Fruit fly (Drosophila melanogaster): ENCODE results near the gene Cog7.
"Not testable (repeated sequence)": the region's sequence is repeated elsewhere in the genome, so short reads cannot be mapped to it uniquely, and the experiment has no call there.

Gene Cog7

DNA sequence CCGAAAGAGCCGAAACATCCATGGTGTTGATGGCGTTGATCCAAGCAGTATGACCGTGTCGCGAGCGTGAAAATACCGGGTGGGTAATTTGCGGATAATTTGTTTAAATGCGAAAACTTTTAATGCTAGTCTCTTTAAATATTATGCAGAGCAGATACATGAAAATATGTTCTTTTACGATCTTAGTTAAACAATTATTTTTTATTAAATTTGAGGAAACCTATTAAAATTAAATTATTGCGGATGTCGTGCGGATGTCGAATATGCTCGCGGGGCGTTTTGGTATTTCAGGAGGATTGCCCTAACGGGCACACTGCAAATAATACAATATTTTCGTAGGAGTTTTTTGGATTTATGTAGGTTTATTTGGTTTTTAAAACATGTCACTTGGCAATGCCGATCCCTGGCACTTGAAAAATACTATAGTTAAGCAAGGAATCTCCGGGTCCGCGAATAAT is at the start of gene Cog7, which contains the start of the genes CG42557 and CG42558:
Gene Cog7, minus strand, starts transcription at position 51 of the 458 bp plus-strand sequence.
Gene CG42557, plus strand, starts transcription at position 281 of the 458 bp plus-strand sequence.
Gene CG42558, plus strand, starts transcription at position 281 of the 458 bp plus-strand sequence.
- TF ChIP-seq CG8478 (optimal IDR thresholded peaks at IDR 0.05) (no peak), CTCF (optimal IDR thresholded peaks at IDR 0.05) (no peak)

dm6 chr3R:29982027-29982426 is 49.2 kb upstream of the Cog7 start:
- TF ChIP-seq CG8478 (optimal IDR thresholded peaks at IDR 0.05): no peak
- no peak for TF ChIP-seq CTCF (optimal IDR thresholded peaks at IDR 0.05)

DNA sequence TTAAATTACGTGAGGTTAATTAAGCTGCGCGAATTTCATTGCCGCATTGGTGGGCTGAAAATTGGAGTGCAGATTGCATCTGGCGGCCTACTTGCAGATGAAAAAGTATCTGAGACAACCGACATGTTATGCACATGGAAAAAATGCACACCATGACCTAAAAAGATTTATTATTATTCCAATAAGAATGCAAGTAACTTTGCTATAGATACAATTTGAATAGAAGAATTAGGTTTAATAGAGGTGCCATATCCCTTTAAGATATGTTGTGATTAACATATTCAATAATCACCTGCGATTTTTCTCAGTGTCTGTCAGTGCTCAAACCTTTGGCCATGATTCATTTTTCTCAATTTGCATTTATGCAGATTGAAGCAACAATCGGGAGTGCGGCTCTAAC is 48.6 kb upstream of the Cog7 start:
- no peak for TF ChIP-seq CG8478 (optimal IDR thresholded peaks at IDR 0.05)
- TF ChIP-seq CTCF (optimal IDR thresholded peaks at IDR 0.05): no peak

DNA sequence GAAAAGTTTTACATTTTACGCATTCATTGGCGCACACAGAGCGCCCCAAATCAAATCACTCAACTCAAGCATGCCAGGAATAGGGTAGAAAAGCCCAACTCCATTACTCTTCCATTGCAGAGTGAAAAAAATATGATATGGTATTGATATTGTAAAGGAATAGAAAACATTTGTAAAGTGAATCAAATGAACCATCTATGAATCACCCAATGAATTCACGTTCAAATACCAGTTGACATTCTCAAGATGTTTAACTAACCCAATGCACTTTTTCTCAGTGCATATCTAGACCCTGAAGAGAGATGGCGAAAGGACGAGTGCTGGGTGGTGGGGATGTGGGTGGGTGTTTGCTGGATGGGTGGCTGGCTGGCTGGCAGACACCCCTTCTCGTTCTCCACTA is 45.7 kb upstream of the Cog7 start:
- TF ChIP-seq CTCF (optimal IDR thresholded peaks at IDR 0.05) (no peak), CG8478 (optimal IDR thresholded peaks at IDR 0.05) (no peak)

dm6 chr3R:29969347-29969746 is 36.5 kb upstream of the Cog7 start, which contains the start of gene TkR99D:
Gene TkR99D, minus strand, starts transcription at chr3R:29969447.
- TF ChIP-seq CG8478 (optimal IDR thresholded peaks at IDR 0.05) (no peak), CTCF (optimal IDR thresholded peaks at IDR 0.05) (no peak)

DNA sequence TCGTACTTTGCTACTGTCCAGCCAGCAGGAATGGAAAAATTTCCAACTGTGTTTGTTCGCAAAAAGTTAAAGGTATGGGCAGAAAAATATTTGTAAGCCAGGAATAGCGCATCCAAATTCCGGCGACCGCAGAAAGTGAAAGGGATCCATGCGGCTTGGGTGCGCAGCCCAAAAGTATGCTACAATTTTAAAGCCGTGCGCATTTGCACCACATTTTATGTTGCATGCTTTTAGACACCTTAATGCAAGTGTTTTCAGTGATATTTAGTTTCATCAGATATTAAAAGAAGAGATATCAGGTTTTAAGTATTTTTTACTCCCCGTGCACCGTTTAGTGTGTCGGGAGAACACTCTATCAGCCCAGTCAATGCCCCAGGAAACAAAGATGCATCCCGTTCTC is 30.2 kb upstream of the Cog7 start:
- no peak for TF ChIP-seq CTCF (optimal IDR thresholded peaks at IDR 0.05)
- no peak for TF ChIP-seq CG8478 (optimal IDR thresholded peaks at IDR 0.05)

- TF ChIP-seq CG8478 (optimal IDR thresholded peaks at IDR 0.05): no peak
Observed at dm6 chr3R:29959329-29959728, 26.5 kb upstream of the Cog7 start.

- no peak for TF ChIP-seq CTCF (optimal IDR thresholded peaks at IDR 0.05)
Observed at dm6 chr3R:29935756-29936155, 2.9 kb upstream of the Cog7 start, which contains the start of the genes eIF2Balpha and Vps13B. Gene eIF2Balpha, minus strand, starts transcription at chr3R:29935888. Gene Vps13B, plus strand, starts transcription at chr3R:29935978.

- TF ChIP-seq CTCF (optimal IDR thresholded peaks at IDR 0.05) (no peak), CG8478 (optimal IDR thresholded peaks at IDR 0.05) (no peak)
Observed at dm6 chr3R:29930286-29930685, 2.6 kb downstream of the Cog7 start, which contains the start of gene alpha-Man-Ic. Gene alpha-Man-Ic, minus strand, starts transcription at chr3R:29930386.

- TF ChIP-seq CG8478 (optimal IDR thresholded peaks at IDR 0.05) (no peak), CTCF (optimal IDR thresholded peaks at IDR 0.05) (no peak)
Observed at dm6 chr3R:29926955-29927354, 5.9 kb downstream of the Cog7 start, which contains the start of gene CG15522. Gene CG15522, plus strand, starts transcription at chr3R:29927255.

dm6 chr3R:29926089-29926488 is 6.8 kb downstream of the Cog7 start, which contains the start of gene Jon99Ci:
Gene Jon99Ci, minus strand, starts transcription at chr3R:29926189.
- TF ChIP-seq CTCF (optimal IDR thresholded peaks at IDR 0.05) (no peak), CG8478 (optimal IDR thresholded peaks at IDR 0.05) (no peak)

dm6 chr3R:29924515-29924914 is 8.3 kb downstream of the Cog7 start, which contains the start of gene Jon99Cii:
Gene Jon99Cii, minus strand, starts transcription at chr3R:29924615.
- not testable (repeated sequence) for TF ChIP-seq CG8478, CTCF (optimal IDR thresholded peaks at IDR 0.05)

DNA sequence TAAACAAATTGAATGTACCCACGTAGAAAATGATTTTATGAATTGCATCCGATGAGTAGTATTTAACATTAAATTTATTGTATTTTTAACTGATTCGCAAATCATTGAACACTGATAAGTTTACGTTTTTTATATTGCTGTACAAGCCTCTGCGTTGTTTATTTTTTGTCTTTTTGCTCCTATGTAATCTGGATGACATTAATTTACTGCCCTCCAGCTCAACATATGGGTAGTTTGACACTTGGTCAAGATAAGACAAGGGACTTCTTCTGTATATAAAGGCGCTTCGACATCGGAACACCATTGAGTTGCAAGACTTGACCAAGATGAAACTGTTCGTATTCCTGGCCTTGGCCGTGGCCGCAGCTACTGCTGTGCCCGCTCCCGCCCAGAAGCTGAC is 10.9 kb downstream of the Cog7 start, which contains the start of gene Jon99Ciii:
Gene Jon99Ciii, plus strand, starts transcription at position 301 of the 400 bp plus-strand sequence.
- not testable (repeated sequence) for TF ChIP-seq CG8478, CTCF (optimal IDR thresholded peaks at IDR 0.05)

DNA sequence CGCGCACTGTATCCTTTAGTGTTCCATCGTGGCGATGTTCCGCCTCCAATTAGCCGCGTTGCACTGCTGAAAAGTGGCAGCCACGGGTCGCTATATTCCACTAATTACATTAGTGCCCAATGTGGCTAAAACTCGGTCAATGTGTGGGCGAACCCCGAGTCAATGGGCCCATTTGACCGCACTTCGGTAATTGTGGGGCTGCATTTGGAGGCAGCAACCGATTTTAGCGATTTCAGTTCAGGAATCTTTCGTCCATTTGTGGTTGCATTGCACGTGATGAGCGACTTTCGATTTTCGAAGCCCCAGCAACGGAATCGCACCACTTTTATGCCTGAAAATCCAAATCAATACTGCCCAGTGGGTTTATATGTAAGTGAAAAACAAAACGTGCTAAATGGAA is 12.7 kb downstream of the Cog7 start, which contains the start of gene trp:
Gene trp, minus strand, starts transcription at position 101 of the 400 bp plus-strand sequence.
- TF ChIP-seq CG8478 (optimal IDR thresholded peaks at IDR 0.05) (no peak), CTCF (optimal IDR thresholded peaks at IDR 0.05) (no peak)

DNA sequence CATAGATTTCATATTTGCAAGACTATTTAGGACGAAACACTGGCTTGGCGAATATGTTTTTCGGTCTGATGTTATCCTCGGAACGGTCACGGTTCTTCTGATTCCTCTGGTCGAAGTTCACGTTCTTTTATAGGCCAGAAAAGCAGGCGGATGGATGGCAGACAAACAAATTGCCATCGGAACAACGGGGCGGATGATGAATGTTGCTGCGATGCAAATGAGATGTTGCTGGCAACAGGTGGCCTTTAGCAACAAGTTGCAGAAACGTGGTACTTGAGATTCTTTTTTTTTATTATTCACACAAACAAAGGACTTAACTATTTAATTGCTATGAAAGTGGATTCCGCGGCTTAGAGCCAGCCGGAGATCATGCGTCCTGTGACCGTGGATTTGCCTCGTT is 18.6 kb downstream of the Cog7 start, which contains the start of gene Capa:
Gene Capa, minus strand, starts transcription at position 101 of the 400 bp plus-strand sequence.
- no peak for TF ChIP-seq CTCF (optimal IDR thresholded peaks at IDR 0.05)
- TF ChIP-seq CG8478 (optimal IDR thresholded peaks at IDR 0.05): no peak

- TF ChIP-seq CTCF (optimal IDR thresholded peaks at IDR 0.05) (no peak), CG8478 (optimal IDR thresholded peaks at IDR 0.05) (no peak)
Observed at dm6 chr3R:29907601-29908175, 25.2 kb downstream of the Cog7 start, which contains the start of gene CG31036. Gene CG31036, plus strand, starts transcription at chr3R:29908107.
